Fruit fly (Drosophila melanogaster) whole organism, wandering third instar larva: ENCODE data around the gene CG11555.

Source experiments
- Abd-B ChIP-seq: fragments of >200 bp; optimal IDR thresholded peaks from 2 replicates; lab custom pipeline; 2017; ENCODE audit warnings: missing biosample characterization, missing genetic modification characterization
- CG32264 ChIP-seq: fragments of 200-800 bp; sonication (Bioruptor generic); optimal IDR thresholded peaks from 2 replicates; lab custom pipeline; 2016; ENCODE audit warnings: missing biosample characterization, missing genetic modification characterization
- CG9705 ChIP-seq: fragments of 200-800 bp; sonication (Bioruptor generic); optimal IDR thresholded peaks from 2 replicates; lab custom pipeline; 2018; ENCODE audit warnings: missing biosample characterization, mild to moderate bottlenecking, missing genetic modification characterization
- CrebA ChIP-seq: fragments of 200-800 bp; sonication (Bioruptor generic); optimal IDR thresholded peaks from 2 replicates; lab custom pipeline; 2016; ENCODE audit warnings: missing biosample characterization, mild to moderate bottlenecking, missing genetic modification characterization, borderline replicate concordance
- Dfd ChIP-seq: fragments of >200 bp; optimal IDR thresholded peaks from 2 replicates; lab custom pipeline; 2017; ENCODE audit warnings: missing biosample characterization, missing genetic modification characterization
- Dif ChIP-seq: fragments of 200-275, 200-300 bp; sonication (Bioruptor generic); optimal IDR thresholded peaks from 2 replicates; lab custom pipeline; 2018; ENCODE audit warnings: missing biosample characterization, missing genetic modification characterization; ENCODE audit not compliant: partially characterized antibody
- GATAd ChIP-seq: sonication (Bioruptor generic); optimal IDR thresholded peaks from 2 replicates; lab custom pipeline; 2016; ENCODE audit warnings: missing biosample characterization, missing genetic modification characterization
- HLH106 ChIP-seq: fragments of 200-800 bp; optimal IDR thresholded peaks from 3 replicates; lab custom pipeline; 2019; ENCODE audit warnings: missing biosample characterization, mild to moderate bottlenecking, missing genetic modification characterization, moderate library complexity
- Hnf4 ChIP-seq: fragments of 200-800 bp; sonication (Bioruptor generic); optimal IDR thresholded peaks from 2 replicates; lab custom pipeline; 2016; ENCODE audit warnings: missing biosample characterization, mild to moderate bottlenecking, missing genetic modification characterization
- Hr78 ChIP-seq: fragments of >200 bp; optimal IDR thresholded peaks from 2 replicates; lab custom pipeline; 2017; ENCODE audit warnings: missing biosample characterization, missing genetic modification characterization
- Hr83 ChIP-seq: fragments of 200-300 bp; sonication (Bioruptor generic); optimal IDR thresholded peaks from 2 replicates; lab custom pipeline; 2016; ENCODE audit warnings: missing biosample characterization, mild to moderate bottlenecking, missing genetic modification characterization, moderate library complexity; ENCODE audit not compliant: poor library complexity, severe bottlenecking
- Jra ChIP-seq: sonication (Bioruptor generic); optimal IDR thresholded peaks from 2 replicates; lab custom pipeline; 2016; ENCODE audit warnings: missing biosample characterization, missing genetic modification characterization
- Mio ChIP-seq: sonication (Bioruptor generic); optimal IDR thresholded peaks from 2 replicates; lab custom pipeline; 2016; ENCODE audit warnings: missing biosample characterization, missing genetic modification characterization
- Myc ChIP-seq: fragments of >200 bp; optimal IDR thresholded peaks from 2 replicates; lab custom pipeline; 2017
- N ChIP-seq: fragments of >200 bp; optimal IDR thresholded peaks from 2 replicates; lab custom pipeline; 2018; ENCODE audit warnings: missing biosample characterization, missing external identifiers, missing genetic modification characterization
- OdsH ChIP-seq: fragments of 200-800 bp; sonication (Bioruptor generic); optimal IDR thresholded peaks from 2 replicates; lab custom pipeline; 2016; ENCODE audit warnings: missing biosample characterization, mild to moderate bottlenecking, missing genetic modification characterization
- Rel ChIP-seq, 2 experiments: fragments of 200-800 bp; sonication (Bioruptor generic) in 1 of 2; optimal IDR thresholded peaks; 2 replicates in 1 of 2; 3 replicates in 1 of 2; lab custom pipeline; 2016 to 2019; ENCODE audit warnings: mild to moderate bottlenecking in 2 of 2, missing biosample characterization in 2 of 2, missing genetic modification characterization in 2 of 2, moderate library complexity in 1 of 2
- Sp1 ChIP-seq: fragments of 200-800 bp; sonication (Bioruptor generic); optimal IDR thresholded peaks from 3 replicates; lab custom pipeline; 2019; ENCODE audit warnings: missing biosample characterization, mild to moderate bottlenecking, missing genetic modification characterization, moderate library complexity
- Vsx2 ChIP-seq: fragments of 200-300, 225-300 bp; sonication (Bioruptor generic); optimal IDR thresholded peaks from 2 replicates; lab custom pipeline; 2018; ENCODE audit warnings: missing biosample characterization, missing genetic modification characterization; ENCODE audit not compliant: partially characterized antibody
- br ChIP-seq: fragments of 200-800 bp; sonication (Bioruptor generic); optimal IDR thresholded peaks from 2 replicates; lab custom pipeline; 2016; ENCODE audit warnings: missing biosample characterization, missing genetic modification characterization
- brk ChIP-seq: fragments of 200-800 bp; sonication (Bioruptor generic); optimal IDR thresholded peaks from 2 replicates; lab custom pipeline; 2016; ENCODE audit warnings: missing biosample characterization, mild to moderate bottlenecking, missing genetic modification characterization
- dl ChIP-seq, 2 experiments: fragments of 175-275, 200-275 bp in 1 of 2; fragments of 200-275 bp in 1 of 2; sonication (Bioruptor generic); optimal IDR thresholded peaks; lab custom pipeline; 2018; ENCODE audit warnings: mild to moderate bottlenecking in 2 of 2, missing biosample characterization in 2 of 2, missing genetic modification characterization in 2 of 2, moderate library complexity in 2 of 2; ENCODE audit not compliant: partially characterized antibody in 2 of 2, insufficient read depth in 1 of 2
- dmrt93B ChIP-seq: fragments of 200-800 bp; sonication (Bioruptor generic); optimal IDR thresholded peaks from 2 replicates; lab custom pipeline; 2018; ENCODE audit warnings: missing biosample characterization, mild to moderate bottlenecking, missing genetic modification characterization
- dsf ChIP-seq: sonication (Bioruptor generic); optimal IDR thresholded peaks from 2 replicates; lab custom pipeline; 2016; ENCODE audit warnings: missing biosample characterization, missing genetic modification characterization, borderline replicate concordance
- ey ChIP-seq: fragments of 200-800 bp; sonication (Bioruptor generic); optimal IDR thresholded peaks from 2 replicates; lab custom pipeline; 2016; ENCODE audit warnings: missing biosample characterization, missing genetic modification characterization
- foxo ChIP-seq, 2 experiments: fragments of 200-800 bp; sonication (Bioruptor generic); optimal IDR thresholded peaks; 2 replicates in 1 of 2; 3 replicates in 1 of 2; lab custom pipeline; 2016 to 2017; ENCODE audit warnings: missing biosample characterization in 2 of 2, missing genetic modification characterization in 2 of 2
- fru ChIP-seq: fragments of 200-800 bp; sonication (Bioruptor generic); optimal IDR thresholded peaks from 3 replicates; lab custom pipeline; 2016; ENCODE audit warnings: missing biosample characterization, mild to moderate bottlenecking, missing genetic modification characterization
- h ChIP-seq: fragments of 200-800 bp; sonication (Bioruptor generic); optimal IDR thresholded peaks from 3 replicates; lab custom pipeline; 2016; ENCODE audit warnings: missing biosample characterization, mild to moderate bottlenecking, missing genetic modification characterization
- jim ChIP-seq: fragments of 175-275, 200-325 bp; sonication (Bioruptor generic); optimal IDR thresholded peaks from 2 replicates; lab custom pipeline; 2016; ENCODE audit warnings: missing biosample characterization, mild to moderate bottlenecking, missing genetic modification characterization
- lola ChIP-seq: fragments of >200 bp; optimal IDR thresholded peaks from 2 replicates; lab custom pipeline; 2017; ENCODE audit warnings: missing biosample characterization, missing genetic modification characterization
- pan ChIP-seq: fragments of >200 bp; optimal IDR thresholded peaks from 2 replicates; lab custom pipeline; 2017
- psq ChIP-seq: fragments of 200-800 bp; sonication (Bioruptor generic); optimal IDR thresholded peaks from 3 replicates; lab custom pipeline; 2017; ENCODE audit warnings: missing biosample characterization, mild to moderate bottlenecking, missing genetic modification characterization, moderate library complexity
- rgr ChIP-seq: fragments of 200-800 bp; sonication (Bioruptor generic); optimal IDR thresholded peaks from 3 replicates; lab custom pipeline; 2016; ENCODE audit warnings: missing biosample characterization, mild to moderate bottlenecking, missing genetic modification characterization
- sage ChIP-seq: fragments of 200-800 bp; sonication (Bioruptor generic); optimal IDR thresholded peaks from 2 replicates; lab custom pipeline; 2016; ENCODE audit warnings: missing biosample characterization, mild to moderate bottlenecking, missing genetic modification characterization
- sv ChIP-seq: fragments of 200-800 bp; sonication (Bioruptor generic); optimal IDR thresholded peaks from 3 replicates; lab custom pipeline; 2016; ENCODE audit warnings: missing biosample characterization, missing genetic modification characterization
- tai ChIP-seq: sonication (Bioruptor generic); optimal IDR thresholded peaks from 2 replicates; lab custom pipeline; 2016; ENCODE audit warnings: missing biosample characterization, missing genetic modification characterization
- usp ChIP-seq: fragments of >200 bp; optimal IDR thresholded peaks from 2 replicates; lab custom pipeline; 2017; ENCODE audit warnings: missing biosample characterization, missing genetic modification characterization
- woc ChIP-seq: sonication (Bioruptor generic); optimal IDR thresholded peaks from 2 replicates; lab custom pipeline; 2016; ENCODE audit warnings: missing biosample characterization, mild to moderate bottlenecking, missing genetic modification characterization

CG11555 gene

dm6 chr2L:249048-249825 lies 24.4 kb upstream of the CG11555 start:
- TF ChIP-seq Hr78 (GFP tag; lab: Kevin White, UChicago) (no peak), Dif (peak; percentile 90), pan (lab: Kevin White, UChicago) (no peak), foxo (GFP tag; optimal IDR thresholded peaks at IDR 0.05; lab: Kevin White, UChicago) (peak in 1 of 2 experiments; percentile 49), usp (no peak), Abd-B (GFP tag; lab: Kevin White, UChicago) (no peak), CG32264 (GFP tag; lab: Kevin White, UChicago) (no peak), Dfd (GFP tag; lab: Kevin White, UChicago) (no peak), HLH106 (tag; lab: Kevin White, UChicago) (no peak), Hr83 (GFP tag; lab: Kevin White, UChicago) (no peak), tai (no peak), Jra (GFP tag; lab: Kevin White, UChicago) (peak; percentile 39), dmrt93B (GFP tag; lab: Kevin White, UChicago) (no peak), psq (GFP tag; lab: Kevin White, UChicago) (peak; percentile 55), br (GFP tag; lab: Kevin White, UChicago) (peak; percentile 52), Vsx2 (GFP tag; lab: Kevin White, UChicago) (no peak), ey (GFP tag; lab: Kevin White, UChicago) (peak; percentile 37), CrebA (no peak), GATAd (GFP tag; lab: Kevin White, UChicago) (no peak), h (GFP tag; lab: Kevin White, UChicago) (no peak), dsf (GFP tag; lab: Kevin White, UChicago) (no peak), Mio (GFP tag; lab: Kevin White, UChicago) (no peak), N (GFP tag; lab: Kevin White, UChicago) (no peak), sage (GFP tag; lab: Kevin White, UChicago) (no peak), dl (GFP tag; optimal IDR thresholded peaks at IDR 0.05; lab: Kevin White, UChicago; ENCODE audit: insufficient read depth in 1 of 2, partially characterized antibody in 2 of 2) (peak; percentile 63 to 83), OdsH (no peak), Sp1 (GFP tag; lab: Kevin White, UChicago) (no peak), CG9705 (GFP tag; lab: Kevin White, UChicago) (no peak), Myc (lab: Kevin White, UChicago) (no peak), brk (GFP tag; lab: Kevin White, UChicago) (no peak), rgr (GFP tag; lab: Kevin White, UChicago) (no peak), Rel (GFP tag; optimal IDR thresholded peaks at IDR 0.05; lab: Kevin White, UChicago) (no peak), Rel (tag; optimal IDR thresholded peaks at IDR 0.05; lab: Kevin White, UChicago) (no peak), Hnf4 (peak; percentile 27), lola (GFP tag; lab: Kevin White, UChicago) (no peak), fru (GFP tag; lab: Kevin White, UChicago) (peak; percentile 40), sv (GFP tag; lab: Kevin White, UChicago) (no peak), woc (peak; percentile 9), jim (GFP tag; lab: Kevin White, UChicago) (no peak)

- peak; percentile 20 for TF ChIP-seq CG9705 (GFP tag; lab: Kevin White, UChicago)
- TF ChIP-seq pan (lab: Kevin White, UChicago): no peak
- TF ChIP-seq brk (GFP tag; lab: Kevin White, UChicago): no peak
- TF ChIP-seq ey (GFP tag; lab: Kevin White, UChicago): no peak
- TF ChIP-seq Hnf4: no peak
- TF ChIP-seq Hr83 (GFP tag; lab: Kevin White, UChicago): peak; percentile 33
- TF ChIP-seq OdsH: peak; percentile 5
- no peak for TF ChIP-seq dl (GFP tag; optimal IDR thresholded peaks at IDR 0.05; lab: Kevin White, UChicago; ENCODE audit: insufficient read depth in 1 of 2, partially characterized antibody in 2 of 2)
- no peak for TF ChIP-seq sv (GFP tag; lab: Kevin White, UChicago)
- TF ChIP-seq jim (GFP tag; lab: Kevin White, UChicago): no peak
- TF ChIP-seq CrebA: no peak
- peak; percentile 55 for TF ChIP-seq Sp1 (GFP tag; lab: Kevin White, UChicago)
- no peak for TF ChIP-seq fru (GFP tag; lab: Kevin White, UChicago)
- no peak for TF ChIP-seq Rel (GFP tag; optimal IDR thresholded peaks at IDR 0.05; lab: Kevin White, UChicago)
- peak; percentile 31 for TF ChIP-seq Rel (tag; optimal IDR thresholded peaks at IDR 0.05; lab: Kevin White, UChicago)
- TF ChIP-seq CG32264 (GFP tag; lab: Kevin White, UChicago): no peak
- no peak for TF ChIP-seq GATAd (GFP tag; lab: Kevin White, UChicago)
- no peak for TF ChIP-seq N (GFP tag; lab: Kevin White, UChicago)
- no peak for TF ChIP-seq lola (GFP tag; lab: Kevin White, UChicago)
- TF ChIP-seq br (GFP tag; lab: Kevin White, UChicago): peak; percentile 41
- TF ChIP-seq woc: peak; percentile 11
- no peak for TF ChIP-seq usp
- TF ChIP-seq psq (GFP tag; lab: Kevin White, UChicago): peak; percentile 95
- TF ChIP-seq foxo (GFP tag; optimal IDR thresholded peaks at IDR 0.05; lab: Kevin White, UChicago): peak in 1 of 2 experiments; percentile 48
- TF ChIP-seq Dif: no peak
- TF ChIP-seq Hr78 (GFP tag; lab: Kevin White, UChicago): no peak
- peak; percentile 34 for TF ChIP-seq HLH106 (tag; lab: Kevin White, UChicago)
- no peak for TF ChIP-seq Mio (GFP tag; lab: Kevin White, UChicago)
- no peak for TF ChIP-seq Dfd (GFP tag; lab: Kevin White, UChicago)
- TF ChIP-seq dsf (GFP tag; lab: Kevin White, UChicago): no peak
- TF ChIP-seq Jra (GFP tag; lab: Kevin White, UChicago): peak; percentile 64
- no peak for TF ChIP-seq Abd-B (GFP tag; lab: Kevin White, UChicago)
- peak; percentile 13 for TF ChIP-seq Myc (lab: Kevin White, UChicago)
- TF ChIP-seq rgr (GFP tag; lab: Kevin White, UChicago): peak; percentile 21
- no peak for TF ChIP-seq sage (GFP tag; lab: Kevin White, UChicago)
- TF ChIP-seq h (GFP tag; lab: Kevin White, UChicago): peak; percentile 69
- TF ChIP-seq dmrt93B (GFP tag; lab: Kevin White, UChicago): no peak
Observed at dm6 chr2L:250507-251215, 23.0 kb upstream of the CG11555 start, which contains the start of gene kis. TSS of gene kis (minus strand) at chr2L:250823.
